Worm (Caenorhabditis elegans): ENCODE data around the gene skp-1.

Gene skp-1

DNA sequence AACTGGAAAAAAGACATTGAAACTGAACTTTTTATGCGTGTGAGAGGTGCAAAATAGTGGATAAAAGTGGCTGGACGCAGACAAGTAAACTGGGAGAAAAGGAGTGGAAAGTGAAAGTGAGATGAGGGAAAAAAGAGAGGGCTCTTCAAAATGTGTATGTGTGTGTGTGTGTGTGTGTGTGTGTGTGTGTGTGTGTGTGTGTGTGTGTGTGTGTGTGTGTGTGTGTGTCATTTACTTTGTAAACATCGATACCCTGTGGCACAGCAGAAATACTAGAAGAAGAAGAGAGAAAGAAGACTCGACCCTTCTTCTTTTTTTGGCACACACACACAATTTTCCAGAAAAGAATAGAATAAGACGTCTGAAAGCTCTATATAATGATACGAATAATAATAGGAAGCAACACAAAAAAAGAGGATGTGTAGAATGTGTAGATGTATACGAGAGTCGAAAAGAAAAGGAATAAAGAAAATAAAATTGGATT is 6.6 kb upstream of the skp-1 start (continued):
- TF ChIP-seq tlp-1 (tag; optimal IDR thresholded peaks at IDR 0.05), result no peak
- TF ChIP-seq lin-39 (tag; optimal IDR thresholded peaks at IDR 0.05), result no peak
- peak; percentile 95 for TF ChIP-seq lin-14 (GFP tag; optimal IDR thresholded peaks at IDR 0.05)
- no peak for TF ChIP-seq pag-3 (tag; optimal IDR thresholded peaks at IDR 0.05; ENCODE audit: borderline replicate concordance, insufficient read depth)
- TF ChIP-seq snpc-4 (tag; optimal IDR thresholded peaks at IDR 0.05), result no peak
- TF ChIP-seq nhr-84 (tag; optimal IDR thresholded peaks at IDR 0.05), result no peak
- TF ChIP-seq C04F5.9 (tag; optimal IDR thresholded peaks at IDR 0.05), result no peak
- TF ChIP-seq unc-86 (tag; optimal IDR thresholded peaks at IDR 0.05), result peak; percentile 28
- no peak for TF ChIP-seq grh-1 (GFP tag; IDR thresholded peaks at IDR 0.05)
- TF ChIP-seq nhr-77 (tag; optimal IDR thresholded peaks at IDR 0.05), result peak; percentile 12
- TF ChIP-seq nhr-19 (GFP tag; conservative IDR thresholded peaks at IDR 0.05), result peak; percentile 78
- TF ChIP-seq rnt-1 (tag; optimal IDR thresholded peaks at IDR 0.05), result peak; percentile 74
- TF ChIP-seq egl-27 (tag; optimal IDR thresholded peaks at IDR 0.05), result peak in 1 of 2 experiments; percentile 1
- peak; percentile 23 for TF ChIP-seq zip-4 (GFP tag; optimal IDR thresholded peaks at IDR 0.05)
- no peak for TF ChIP-seq elt-3 (tag; optimal IDR thresholded peaks at IDR 0.05)
- peak in 1 of 3 experiments; percentile 21 for TF ChIP-seq dpl-1 (GFP tag; optimal IDR thresholded peaks at IDR 0.05)
- no peak for TF ChIP-seq ztf-11 (tag; optimal IDR thresholded peaks at IDR 0.05)
- peak; percentile 27 for TF ChIP-seq C16A3.4 (tag; optimal IDR thresholded peaks at IDR 0.05)
- no peak for TF ChIP-seq zag-1 (tag; optimal IDR thresholded peaks at IDR 0.05)
- peak in 2 of 3 experiments; percentile 32 to 39 for TF ChIP-seq ceh-82 (tag; optimal IDR thresholded peaks at IDR 0.05)
- no peak for TF ChIP-seq sptf-1 (tag; optimal IDR thresholded peaks at IDR 0.05)
- peak; percentile 44 for TF ChIP-seq swsn-7 (tag; optimal IDR thresholded peaks at IDR 0.05)
- no peak for TF ChIP-seq pqm-1 (tag; optimal IDR thresholded peaks at IDR 0.05)
- TF ChIP-seq irx-1 (tag; optimal IDR thresholded peaks at IDR 0.05), result peak; percentile 21
- TF ChIP-seq ama-1 (optimal IDR thresholded peaks at IDR 0.05), result no peak
- TF ChIP-seq hlh-4 (tag; optimal IDR thresholded peaks at IDR 0.05), result no peak
- TF ChIP-seq pax-3 (tag; optimal IDR thresholded peaks at IDR 0.05), result peak; percentile 74
- TF ChIP-seq mab-9 (GFP tag; IDR thresholded peaks at IDR 0.05), result no peak
- TF ChIP-seq Y116A8C.19 (tag; optimal IDR thresholded peaks at IDR 0.05; ENCODE audit: borderline replicate concordance), result no peak
- no peak for TF ChIP-seq skn-1 (tag; optimal IDR thresholded peaks at IDR 0.05)
- TF ChIP-seq sox-4 (tag; optimal IDR thresholded peaks at IDR 0.05), result no peak
- peak; percentile 50 for TF ChIP-seq isw-1 (GFP tag; IDR thresholded peaks at IDR 0.05)
- TF ChIP-seq efl-1 (optimal IDR thresholded peaks at IDR 0.05), result peak; percentile 26 to 39
- peak in 1 of 2 experiments; percentile 77 for TF ChIP-seq efl-1 (GFP tag; optimal IDR thresholded peaks at IDR 0.05 in 1 of 2)
- peak; percentile 51 for TF ChIP-seq dsc-1 (tag; optimal IDR thresholded peaks at IDR 0.05)
- TF ChIP-seq unc-98 (GFP tag; IDR thresholded peaks at IDR 0.05), result peak; percentile 21; the same call in 1 of the 2 replicates
- no peak for TF ChIP-seq nhr-28 (tag; optimal IDR thresholded peaks at IDR 0.05)
- no peak for TF ChIP-seq unc-62 (GFP tag; optimal IDR thresholded peaks at IDR 0.05)
- TF ChIP-seq mep-1 (tag; optimal IDR thresholded peaks at IDR 0.05), result peak; percentile 43
- peak; percentile 50 for TF ChIP-seq egl-13 (tag; optimal IDR thresholded peaks at IDR 0.05)
- peak; percentile 15 for TF ChIP-seq unc-130 (tag; optimal IDR thresholded peaks at IDR 0.05)
- TF ChIP-seq ces-1 (GFP tag; optimal IDR thresholded peaks at IDR 0.05), result no peak
- no peak for TF ChIP-seq lir-3 (tag; optimal IDR thresholded peaks at IDR 0.05; ENCODE audit: poor library complexity)
- peak; percentile 45 for TF ChIP-seq nhr-20 (tag; optimal IDR thresholded peaks at IDR 0.05)
- TF ChIP-seq elt-2 (tag; optimal IDR thresholded peaks at IDR 0.05), result no peak
- TF ChIP-seq fkh-10 (GFP tag; optimal IDR thresholded peaks at IDR 0.05), result peak; percentile 61
- TF ChIP-seq lin-13 (GFP tag; optimal IDR thresholded peaks at IDR 0.05), result no peak
- peak; percentile 70 for TF ChIP-seq fkh-8 (tag; optimal IDR thresholded peaks at IDR 0.05)
- TF ChIP-seq fkh-4 (tag; optimal IDR thresholded peaks at IDR 0.05; ENCODE audit: borderline replicate concordance), result no peak
- TF ChIP-seq tbx-2 (tag; optimal IDR thresholded peaks at IDR 0.05), result peak; percentile 36
- no peak for TF ChIP-seq hlh-17 (GFP tag; optimal IDR thresholded peaks at IDR 0.05; ENCODE audit: borderline replicate concordance)
- peak in 1 of 2 experiments; percentile 51 for TF ChIP-seq lin-35 (GFP tag; optimal IDR thresholded peaks at IDR 0.05)
- TF ChIP-seq nhr-85 (tag), result peak; percentile 68
